Worm (Caenorhabditis elegans): ENCODE measurements around the gene rip-1.

rip-1 gene

ce11 chrIII:10216585-10217278, 41.8 kb downstream of the rip-1 start, which contains the start of gene cts-1 (continued):
- TF ChIP-seq lin-14 (GFP tag; optimal IDR thresholded peaks at IDR 0.05) (peak; percentile 97), hpl-2 (GFP tag; optimal IDR thresholded peaks at IDR 0.05) (peak; percentile 77), C16A3.4 (tag; optimal IDR thresholded peaks at IDR 0.05) (peak; percentile 65), ama-1 (optimal IDR thresholded peaks at IDR 0.05) (no peak), tbx-2 (tag; optimal IDR thresholded peaks at IDR 0.05) (peak; percentile 74), ceh-82 (tag; optimal IDR thresholded peaks at IDR 0.05) (peak in 2 of 3 experiments; percentile 35 to 83), irx-1 (tag; optimal IDR thresholded peaks at IDR 0.05) (peak; percentile 59), blmp-1 (tag; optimal IDR thresholded peaks at IDR 0.05) (peak; percentile 87), sptf-1 (tag; optimal IDR thresholded peaks at IDR 0.05) (no peak), pqm-1 (tag; optimal IDR thresholded peaks at IDR 0.05) (no peak), alr-1 (tag; optimal IDR thresholded peaks at IDR 0.05; ENCODE audit: borderline replicate concordance) (no peak), nhr-71 (tag; optimal IDR thresholded peaks at IDR 0.05) (peak; percentile 92), pag-3 (tag; optimal IDR thresholded peaks at IDR 0.05; ENCODE audit: borderline replicate concordance, insufficient read depth) (peak; percentile 47), unc-30 (tag; optimal IDR thresholded peaks at IDR 0.05) (no peak), nhr-84 (tag; optimal IDR thresholded peaks at IDR 0.05) (no peak), nhr-12 (tag; optimal IDR thresholded peaks at IDR 0.05) (no peak), lin-35 (GFP tag; optimal IDR thresholded peaks at IDR 0.05) (peak; percentile 69 to 82), pax-3 (tag; optimal IDR thresholded peaks at IDR 0.05) (peak; percentile 25), zip-4 (GFP tag; optimal IDR thresholded peaks at IDR 0.05) (peak; percentile 14), nhr-76 (tag; optimal IDR thresholded peaks at IDR 0.05) (peak; percentile 30), lin-39 (tag; optimal IDR thresholded peaks at IDR 0.05) (no peak), unc-130 (tag; optimal IDR thresholded peaks at IDR 0.05) (peak; percentile 87), isw-1 (GFP tag; IDR thresholded peaks at IDR 0.05) (no peak), mep-1 (tag; optimal IDR thresholded peaks at IDR 0.05) (peak; percentile 81), skn-1 (tag; optimal IDR thresholded peaks at IDR 0.05) (peak; percentile 75), nhr-77 (tag; optimal IDR thresholded peaks at IDR 0.05) (peak; percentile 86), C34B4.2 (tag; optimal IDR thresholded peaks at IDR 0.05) (peak; percentile 84), dpl-1 (GFP tag; optimal IDR thresholded peaks at IDR 0.05) (peak; percentile 41 to 60 (median 53)), ztf-11 (tag; optimal IDR thresholded peaks at IDR 0.05) (no peak), ceh-90 (tag; optimal IDR thresholded peaks at IDR 0.05) (no peak), nhr-85 (tag) (peak; percentile 94), F16B12.6 (tag; optimal IDR thresholded peaks at IDR 0.05) (peak; percentile 43), snu-23 (GFP tag; optimal IDR thresholded peaks at IDR 0.05) (peak; percentile 89), aha-1 (tag; optimal IDR thresholded peaks at IDR 0.05) (peak; percentile 21), nhr-47 (tag; optimal IDR thresholded peaks at IDR 0.05) (peak; percentile 76), nhr-90 (tag; optimal IDR thresholded peaks at IDR 0.05; ENCODE audit: poor library complexity) (peak; percentile 79), C04F5.9 (tag; optimal IDR thresholded peaks at IDR 0.05) (peak; percentile 23), ceh-88 (GFP tag; IDR thresholded peaks at IDR 0.05) (no peak), aly-2 (tag; optimal IDR thresholded peaks at IDR 0.05) (peak; percentile 12), ceh-63 (GFP tag; optimal IDR thresholded peaks at IDR 0.05) (no peak), nhr-237 (tag; optimal IDR thresholded peaks at IDR 0.05) (peak; percentile 12)

ce11 chrIII:10215882-10216281, 42.7 kb downstream of the rip-1 start:
- TF ChIP-seq efl-1 (optimal IDR thresholded peaks at IDR 0.05) = no peak
- TF ChIP-seq efl-1 (GFP tag; optimal IDR thresholded peaks at IDR 0.05 in 1 of 2) = peak in 1 of 2 experiments; percentile 94
- no peak for TF ChIP-seq pqm-1 (tag; optimal IDR thresholded peaks at IDR 0.05)
